Worm (Caenorhabditis elegans) whole organism, young adult: Measurements from ENCODE around the gene vha-11.

Source experiments
- B0035.1 ChIP-seq: sonication (generic microtip); optimal IDR thresholded peaks from 2 replicates; lab custom pipeline; 2016; ENCODE audit warnings: missing genetic modification characterization, mild to moderate bottlenecking, missing compliant biosample characterization, missing genotype, missing genetic modification reagents
- D2030.7 ChIP-seq: fragments of 200-800 bp; sonication (Bioruptor generic); IDR thresholded peaks from 2 replicates; pipeline ENCODE4 v1.3.6; 2022; ENCODE audit warnings: missing genetic modification reagents, missing genetic modification characterization, missing compliant biosample characterization
- F22D6.2 ChIP-seq: sonication (generic microtip); optimal IDR thresholded peaks from 2 replicates; lab custom pipeline; 2016; ENCODE audit warnings: mild to moderate bottlenecking, missing genetic modification characterization, missing compliant biosample characterization
- F23B12.7 ChIP-seq: sonication (generic microtip); optimal IDR thresholded peaks from 2 replicates; lab custom pipeline; 2017; ENCODE audit warnings: missing genetic modification characterization, mild to moderate bottlenecking, missing compliant biosample characterization, antibody characterized with exemption, moderate library complexity; ENCODE audit not compliant: insufficient read depth
- F33H1.4 ChIP-seq: fragments of 200-800 bp; sonication (Bioruptor generic); IDR thresholded peaks from 2 replicates; pipeline ENCODE4 v1.3.6; 2022; ENCODE audit warnings: missing genetic modification reagents, missing genetic modification characterization, missing compliant biosample characterization
- F57A8.1 ChIP-seq: fragments of 200-800 bp; sonication (Bioruptor generic); optimal IDR thresholded peaks from 2 replicates; lab custom pipeline; 2018; ENCODE audit warnings: mild to moderate bottlenecking, missing genetic modification characterization, moderate library complexity, missing compliant biosample characterization
- K11D2.4 ChIP-seq: fragments of 200-800 bp; sonication (Bioruptor generic); IDR thresholded peaks from 2 replicates; pipeline ENCODE4 v1.3.6; 2022; ENCODE audit warnings: missing genetic modification reagents, missing genetic modification characterization, missing compliant biosample characterization
- K12H6.12 ChIP-seq: fragments of 200-800 bp; sonication (Bioruptor generic); optimal IDR thresholded peaks from 2 replicates; lab custom pipeline; 2018; ENCODE audit warnings: mild to moderate bottlenecking, missing genetic modification characterization, missing compliant biosample characterization
- Y53F4B.3 ChIP-seq: fragments of 200-800 bp; sonication (Bioruptor generic); IDR thresholded peaks from 2 replicates; pipeline ENCODE4 v1.3.6; 2022; ENCODE audit warnings: missing genetic modification reagents, missing genetic modification characterization, missing compliant biosample characterization
- aptf-3 ChIP-seq: fragments of 200-800 bp; sonication (Bioruptor generic); IDR thresholded peaks from 2 replicates; pipeline ENCODE4 v1.3.6; 2022; ENCODE audit warnings: missing genetic modification characterization, missing compliant biosample characterization
- atf-7 ChIP-seq: sonication (generic microtip); optimal IDR thresholded peaks from 2 replicates; lab custom pipeline; 2017; ENCODE audit warnings: mild to moderate bottlenecking, missing genetic modification characterization, missing compliant biosample characterization
- attf-3 ChIP-seq: fragments of 200-800 bp; sonication (Bioruptor generic); conservative IDR thresholded peaks from 2 replicates; pipeline ENCODE4 v1.3.6; 2022; ENCODE audit warnings: missing genetic modification reagents, missing genetic modification characterization, missing compliant biosample characterization
- attf-6 ChIP-seq: fragments of 200-800 bp; sonication (Bioruptor generic); IDR thresholded peaks from 2 replicates; pipeline ENCODE4 v1.3.6; 2022; ENCODE audit warnings: missing genetic modification reagents, missing genetic modification characterization, missing compliant biosample characterization
- ccch-3 ChIP-seq: fragments of 200-800 bp; sonication (Bioruptor generic); optimal IDR thresholded peaks from 2 replicates; lab custom pipeline; 2018; ENCODE audit warnings: mild to moderate bottlenecking, missing genetic modification characterization, missing compliant biosample characterization
- ceh-100 ChIP-seq: fragments of 200-800 bp; sonication (Bioruptor generic); IDR thresholded peaks from 2 replicates; pipeline ENCODE4 v1.3.6; 2022; ENCODE audit warnings: missing genetic modification reagents, missing genetic modification characterization, missing compliant biosample characterization
- ceh-27 ChIP-seq: fragments of 200-800 bp; sonication (Bioruptor generic); optimal IDR thresholded peaks from 2 replicates; lab custom pipeline; 2018; ENCODE audit warnings: mild to moderate bottlenecking, missing genetic modification characterization, moderate library complexity, missing compliant biosample characterization
- ceh-91 ChIP-seq: fragments of 200-800 bp; sonication (Bioruptor generic); IDR thresholded peaks from 2 replicates; pipeline ENCODE4 v1.3.6; 2022; ENCODE audit warnings: missing genetic modification reagents, missing genetic modification characterization, missing compliant biosample characterization
- chd-7 ChIP-seq: sonication (generic microtip); optimal IDR thresholded peaks from 2 replicates; lab custom pipeline; 2016; ENCODE audit warnings: mild to moderate bottlenecking, missing genetic modification characterization, moderate library complexity, missing compliant biosample characterization
- efl-1 ChIP-seq: fragments of 150-350 bp; optimal IDR thresholded peaks from 2 replicates; lab custom pipeline; 2014; ENCODE audit warnings: missing biosample characterization, missing genetic modification reagents, missing genetic modification characterization
- hlh-12 ChIP-seq: sonication (generic microtip); optimal IDR thresholded peaks from 2 replicates; lab custom pipeline; 2016; ENCODE audit warnings: missing genetic modification characterization, missing compliant biosample characterization
- hlh-26 ChIP-seq: fragments of 200-800 bp; sonication (Bioruptor generic); conservative IDR thresholded peaks from 2 replicates; pipeline ENCODE4 v1.3.6; 2022; ENCODE audit warnings: missing genetic modification reagents, missing genetic modification characterization, missing compliant biosample characterization
- let-607 ChIP-seq, 2 experiments: fragments of 200-800 bp in 1 of 2; sonication (Bioruptor generic) in 1 of 2; sonication (generic microtip) in 1 of 2; optimal IDR thresholded peaks; 2 replicates each; lab custom pipeline; 2016 to 2018; ENCODE audit warnings: mild to moderate bottlenecking in 2 of 2, missing compliant biosample characterization in 2 of 2, missing genetic modification characterization in 2 of 2, moderate library complexity in 2 of 2, missing genotype in 1 of 2
- lin-26 ChIP-seq: fragments of 200-800 bp; sonication (Bioruptor generic); IDR thresholded peaks from 2 replicates; pipeline ENCODE4 v1.3.6; 2022; ENCODE audit warnings: missing genetic modification reagents, missing genetic modification characterization, missing compliant biosample characterization
- lin-35 ChIP-seq, 3 experiments: fragments of 150-350 bp in 2 of 3; sonication (generic microtip) in 1 of 3; optimal IDR thresholded peaks; 2 replicates each; lab custom pipeline; 2014 to 2018; ENCODE audit warnings: missing biosample characterization in 3 of 3, missing genetic modification characterization in 3 of 3, missing genetic modification reagents in 3 of 3
- lin-40 ChIP-seq: sonication (generic microtip); optimal IDR thresholded peaks from 2 replicates; lab custom pipeline; 2016; ENCODE audit warnings: missing genetic modification characterization, mild to moderate bottlenecking, missing compliant biosample characterization, missing genotype, missing genetic modification reagents
- lin-54 ChIP-seq: fragments of 200-800 bp; sonication (Bioruptor generic); optimal IDR thresholded peaks from 2 replicates; lab custom pipeline; 2018; ENCODE audit warnings: mild to moderate bottlenecking, missing genetic modification characterization, missing compliant biosample characterization
- lsl-1 ChIP-seq: fragments of 200-800 bp; sonication (Bioruptor generic); optimal IDR thresholded peaks from 2 replicates; lab custom pipeline; 2018; ENCODE audit warnings: mild to moderate bottlenecking, missing genetic modification characterization, moderate library complexity, missing compliant biosample characterization
- lsy-27 ChIP-seq: sonication (generic microtip); optimal IDR thresholded peaks from 2 replicates; lab custom pipeline; 2017; ENCODE audit warnings: missing genetic modification characterization, mild to moderate bottlenecking, missing compliant biosample characterization, antibody characterized with exemption, missing genotype, borderline replicate concordance; ENCODE audit not compliant: insufficient read depth
- madf-10 ChIP-seq: sonication (generic microtip); optimal IDR thresholded peaks from 2 replicates; lab custom pipeline; 2016; ENCODE audit warnings: mild to moderate bottlenecking, missing genetic modification characterization, missing compliant biosample characterization
- madf-3 ChIP-seq: fragments of 200-800 bp; sonication (Bioruptor generic); IDR thresholded peaks from 2 replicates; pipeline ENCODE4 v1.3.6; 2022; ENCODE audit warnings: missing genetic modification reagents, missing genetic modification characterization, missing compliant biosample characterization
- mcd-1 ChIP-seq: fragments of 200-800 bp; sonication (Bioruptor generic); IDR thresholded peaks from 2 replicates; pipeline ENCODE4 v1.3.6; 2022; ENCODE audit warnings: missing genetic modification reagents, missing genetic modification characterization, missing compliant biosample characterization
- mes-4 ChIP-seq: sonication (generic microtip); optimal IDR thresholded peaks from 2 replicates; lab custom pipeline; 2016; ENCODE audit warnings: missing genotype, missing genetic modification characterization, missing compliant biosample characterization
- mxl-1 ChIP-seq: sonication (generic microtip); optimal IDR thresholded peaks from 2 replicates; lab custom pipeline; 2016; ENCODE audit warnings: missing genetic modification characterization, missing compliant biosample characterization
- nfya-2 ChIP-seq: fragments of 200-800 bp; sonication (Bioruptor generic); IDR thresholded peaks from 2 replicates; pipeline ENCODE4 v1.3.6; 2022; ENCODE audit warnings: missing genetic modification reagents, missing genetic modification characterization, missing compliant biosample characterization
- nhr-120 ChIP-seq: fragments of 200-800 bp; sonication (Bioruptor generic); IDR thresholded peaks from 2 replicates; pipeline ENCODE4 v1.3.6; 2022; ENCODE audit warnings: missing genetic modification characterization, missing compliant biosample characterization
- nhr-80 ChIP-seq: sonication (generic microtip); optimal IDR thresholded peaks from 2 replicates; lab custom pipeline; 2016; ENCODE audit warnings: missing genetic modification characterization, missing compliant biosample characterization
- nhr-90 ChIP-seq: sonication (generic microtip); optimal IDR thresholded peaks from 2 replicates; lab custom pipeline; 2016; ENCODE audit warnings: missing genotype, mild to moderate bottlenecking, missing genetic modification characterization, missing compliant biosample characterization
- pbrm-1 ChIP-seq: fragments of 200-800 bp; sonication (Bioruptor generic); IDR thresholded peaks from 2 replicates; pipeline ENCODE4 v1.3.6; 2022; ENCODE audit warnings: missing genetic modification reagents, missing genetic modification characterization, missing compliant biosample characterization
- repo-1 ChIP-seq: sonication (generic microtip); optimal IDR thresholded peaks from 2 replicates; lab custom pipeline; 2017; ENCODE audit warnings: mild to moderate bottlenecking, missing genetic modification characterization, missing compliant biosample characterization
- rpc-1 ChIP-seq, 2 experiments: fragments of 150-350 bp in 1 of 2; sonication (generic microtip) in 1 of 2; optimal IDR thresholded peaks; 2 replicates each; lab custom pipeline; 2014 to 2018; ENCODE audit warnings: missing biosample characterization in 1 of 2, missing genetic modification characterization in 1 of 2, missing genetic modification reagents in 1 of 2, missing genotype in 1 of 2
- sdz-38 ChIP-seq: sonication (generic microtip); optimal IDR thresholded peaks from 2 replicates; lab custom pipeline; 2016; ENCODE audit warnings: missing genotype, missing genetic modification characterization, missing compliant biosample characterization
- snpc-4 ChIP-seq, 5 experiments: fragments of 150-350 bp in 1 of 5; sonication (generic microtip) in 4 of 5; optimal IDR thresholded peaks; 2 replicates each; lab custom pipeline; 2014 to 2018; ENCODE audit warnings: missing genetic modification characterization in 5 of 5, missing biosample characterization in 3 of 5, antibody characterized with exemption in 2 of 5, mild to moderate bottlenecking in 2 of 5, missing compliant biosample characterization in 2 of 5, missing genotype in 2 of 5, moderate library complexity in 2 of 5, missing genetic modification reagents in 1 of 5
- sptf-2 ChIP-seq: fragments of 200-800 bp; sonication (Bioruptor generic); optimal IDR thresholded peaks from 2 replicates; lab custom pipeline; 2018; ENCODE audit warnings: mild to moderate bottlenecking, missing genetic modification characterization, missing compliant biosample characterization
- unc-130 ChIP-seq: sonication (generic microtip); optimal IDR thresholded peaks from 2 replicates; lab custom pipeline; 2016; ENCODE audit warnings: missing genetic modification reagents, missing genetic modification characterization, missing compliant biosample characterization
- xnd-1 ChIP-seq: sonication (generic microtip); optimal IDR thresholded peaks from 2 replicates; lab custom pipeline; 2016; ENCODE audit warnings: missing genotype, missing genetic modification reagents, missing genetic modification characterization, missing compliant biosample characterization
- zfh-2 ChIP-seq: fragments of 200-800 bp; sonication (Bioruptor generic); conservative IDR thresholded peaks from 2 replicates; pipeline ENCODE4 v1.3.6; 2022; ENCODE audit warnings: missing genetic modification reagents, missing genetic modification characterization, missing compliant biosample characterization
- ztf-28 ChIP-seq: fragments of 200-800 bp; sonication (Bioruptor generic); IDR thresholded peaks from 2 replicates; pipeline ENCODE4 v1.3.6; 2022; ENCODE audit warnings: missing genetic modification reagents, missing genetic modification characterization, missing compliant biosample characterization

vha-11 gene

DNA sequence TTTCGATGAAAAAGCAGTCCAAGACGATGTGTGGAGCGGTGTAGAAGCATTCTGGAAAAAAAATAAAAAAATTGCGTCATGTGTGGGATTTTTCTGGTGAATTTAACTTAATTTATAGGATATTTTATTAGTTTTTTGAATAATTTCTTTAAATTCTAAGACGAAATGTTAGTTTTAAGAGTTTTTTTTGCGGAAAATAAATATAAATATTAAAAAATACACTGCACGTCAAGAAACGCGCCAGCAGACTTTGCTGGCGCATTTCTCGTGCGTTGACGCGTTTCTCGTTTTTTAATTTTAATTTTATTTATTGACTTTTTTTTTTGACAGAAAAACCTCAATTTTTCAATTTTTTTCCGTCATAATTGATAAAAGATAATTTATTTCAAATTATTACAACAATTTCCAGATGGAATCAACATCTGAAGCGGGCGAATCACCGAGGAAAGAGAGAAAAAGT is 34.5 kb upstream of the vha-11 start, which contains the start of the genes ppgn-1 and tftc-1 (continued):
- TF ChIP-seq unc-130 = no peak
- no peak for TF ChIP-seq ztf-28 (GFP tag; lab: Robert Waterston, UW)
- TF ChIP-seq nhr-90 = no peak
- no peak for TF ChIP-seq snpc-4 (GFP tag; optimal IDR thresholded peaks at IDR 0.05; lab: Kevin White, UChicago)
- TF ChIP-seq snpc-4 (tag; optimal IDR thresholded peaks at IDR 0.05; lab: Kevin White, UChicago) = no peak
- peak; percentile 20 for TF ChIP-seq lsl-1
- TF ChIP-seq chd-7 (tag; lab: Kevin White, UChicago) = no peak
- no peak for TF ChIP-seq attf-3 (GFP tag; lab: Robert Waterston, UW)
- 0 out of 2 replicates have a peak, but pooled peaks have one; percentile 13 for TF ChIP-seq pbrm-1
- TF ChIP-seq ccch-3 (GFP tag; lab: Kevin White, UChicago) = no peak
- no peak for TF ChIP-seq hlh-12
- no peak for TF ChIP-seq nhr-120 (GFP tag; lab: Robert Waterston, UW)
- TF ChIP-seq sptf-2 (GFP tag; lab: Kevin White, UChicago) = no peak
- TF ChIP-seq lin-54 (GFP tag; lab: Kevin White, UChicago) = peak; percentile 52
- no peak for TF ChIP-seq ceh-91 (GFP tag; lab: Robert Waterston, UW)
- peak; percentile 71 for TF ChIP-seq mcd-1 (GFP tag; lab: Robert Waterston, UW)
- TF ChIP-seq efl-1 = no peak
- no peak for TF ChIP-seq zfh-2 (GFP tag; lab: Robert Waterston, UW)
- TF ChIP-seq F33H1.4 = no peak
- no peak for TF ChIP-seq lsy-27
- TF ChIP-seq lin-40 (tag; lab: Kevin White, UChicago) = peak; percentile 56
- TF ChIP-seq aptf-3 = no peak
- no peak for TF ChIP-seq nhr-80 (tag; lab: Kevin White, UChicago)
- peak; percentile 16 for TF ChIP-seq repo-1 (tag; lab: Kevin White, UChicago)

DNA sequence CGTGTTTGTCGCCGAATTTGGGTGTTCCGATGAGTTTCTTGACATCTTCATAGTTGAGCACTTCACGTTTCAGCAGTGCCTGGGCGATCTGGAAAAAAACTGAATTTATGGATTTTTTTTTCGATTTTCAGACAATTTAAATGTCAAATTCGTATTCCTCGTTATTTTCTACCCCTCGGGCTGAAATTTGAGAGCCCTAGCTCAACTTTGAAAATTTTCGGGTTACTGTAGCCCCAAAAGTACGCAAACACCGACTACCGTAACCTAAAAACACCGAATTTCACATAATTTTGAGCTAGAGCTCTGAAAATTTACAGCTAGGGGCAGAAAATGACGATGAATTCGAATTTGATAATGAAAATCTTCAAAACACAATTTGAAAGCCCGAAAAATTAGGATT is 19.6 kb upstream of the vha-11 start:
- TF ChIP-seq ceh-27 (GFP tag; lab: Kevin White, UChicago) = no peak
- no peak for TF ChIP-seq sptf-2 (GFP tag; lab: Kevin White, UChicago)
- no peak for TF ChIP-seq nfya-2 (GFP tag; lab: Robert Waterston, UW)
- TF ChIP-seq lin-26 = no peak
- no peak for TF ChIP-seq K12H6.12 (tag; lab: Kevin White, UChicago)
- no peak for TF ChIP-seq ztf-28 (GFP tag; lab: Robert Waterston, UW)
- no peak for TF ChIP-seq B0035.1
- TF ChIP-seq rpc-1 (optimal IDR thresholded peaks at IDR 0.05; lab: Kevin White, UChicago) = no peak
- TF ChIP-seq rpc-1 (tag; optimal IDR thresholded peaks at IDR 0.05; lab: Kevin White, UChicago) = no peak
- no peak for TF ChIP-seq Y53F4B.3 (GFP tag; lab: Robert Waterston, UW)
- no peak for TF ChIP-seq D2030.7 (GFP tag; lab: Robert Waterston, UW)
- no peak for TF ChIP-seq lin-35 (GFP tag; optimal IDR thresholded peaks at IDR 0.05; lab: Kevin White, UChicago)
- TF ChIP-seq madf-10 (tag; lab: Kevin White, UChicago) = no peak
- TF ChIP-seq F57A8.1 (GFP tag; lab: Kevin White, UChicago) = no peak
- TF ChIP-seq ceh-100 (GFP tag; lab: Robert Waterston, UW) = no peak
- no peak for TF ChIP-seq K11D2.4

- TF ChIP-seq attf-6 (GFP tag; lab: Robert Waterston, UW) = no peak
- no peak for TF ChIP-seq xnd-1 (tag; lab: Kevin White, UChicago)
- TF ChIP-seq F22D6.2 (tag; lab: Kevin White, UChicago) = no peak
- no peak for TF ChIP-seq hlh-26
- no peak for TF ChIP-seq mes-4 (tag; lab: Kevin White, UChicago)
- no peak for TF ChIP-seq atf-7 (tag; lab: Kevin White, UChicago)
- TF ChIP-seq madf-3 = no peak
- TF ChIP-seq mxl-1 (tag; lab: Kevin White, UChicago) = no peak
- TF ChIP-seq F23B12.7 (tag; lab: Kevin White, UChicago) = no peak
- TF ChIP-seq nhr-90 = no peak
- TF ChIP-seq ceh-100 (GFP tag; lab: Robert Waterston, UW) = no peak
- no peak for TF ChIP-seq sdz-38 (tag; lab: Kevin White, UChicago)
- TF ChIP-seq let-607 (tag; optimal IDR thresholded peaks at IDR 0.05; lab: Kevin White, UChicago) = no peak
- TF ChIP-seq, all 124 proteins: peak for 0
Observed at ce11 chrIV:2329540-2329939, 15.2 kb upstream of the vha-11 start, which contains the start of gene nhr-236. TSS of gene nhr-236 (minus strand) at chrIV:2329640.
